Fruit fly (Drosophila melanogaster): Measurements from ENCODE around the gene Gr93c.

Gr93c gene

DNA sequence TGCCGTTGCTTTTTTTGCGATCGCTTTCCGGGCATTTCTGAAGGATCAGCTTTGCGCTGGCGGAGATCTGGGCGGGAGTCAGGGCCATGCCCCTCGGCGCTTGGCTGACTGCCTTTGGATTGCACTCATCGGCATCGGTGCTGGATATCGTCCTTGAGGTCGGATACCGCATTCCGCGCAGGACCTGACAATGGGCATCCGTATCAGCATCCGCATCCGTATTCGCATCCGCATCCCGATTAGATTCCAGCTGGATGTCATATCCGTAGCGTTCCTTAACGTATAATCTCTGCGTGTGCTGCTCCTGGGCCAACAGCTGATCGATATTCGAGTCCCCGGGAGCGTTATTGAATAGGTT lies 10.4 kb upstream of the Gr93c start:
- TF ChIP-seq CG17801 (GFP tag; optimal IDR thresholded peaks at IDR 0.05; ENCODE audit: partially characterized antibody), result no peak

dm6 chr3R:21854574-21855468 lies 9.8 kb upstream of the Gr93c start:
- no peak for TF ChIP-seq CG17801 (GFP tag; optimal IDR thresholded peaks at IDR 0.05; ENCODE audit: partially characterized antibody)

dm6 chr3R:21853618-21854573 lies 8.8 kb upstream of the Gr93c start:
- peak; percentile 19 for TF ChIP-seq CG17801 (GFP tag; optimal IDR thresholded peaks at IDR 0.05; ENCODE audit: partially characterized antibody)

DNA sequence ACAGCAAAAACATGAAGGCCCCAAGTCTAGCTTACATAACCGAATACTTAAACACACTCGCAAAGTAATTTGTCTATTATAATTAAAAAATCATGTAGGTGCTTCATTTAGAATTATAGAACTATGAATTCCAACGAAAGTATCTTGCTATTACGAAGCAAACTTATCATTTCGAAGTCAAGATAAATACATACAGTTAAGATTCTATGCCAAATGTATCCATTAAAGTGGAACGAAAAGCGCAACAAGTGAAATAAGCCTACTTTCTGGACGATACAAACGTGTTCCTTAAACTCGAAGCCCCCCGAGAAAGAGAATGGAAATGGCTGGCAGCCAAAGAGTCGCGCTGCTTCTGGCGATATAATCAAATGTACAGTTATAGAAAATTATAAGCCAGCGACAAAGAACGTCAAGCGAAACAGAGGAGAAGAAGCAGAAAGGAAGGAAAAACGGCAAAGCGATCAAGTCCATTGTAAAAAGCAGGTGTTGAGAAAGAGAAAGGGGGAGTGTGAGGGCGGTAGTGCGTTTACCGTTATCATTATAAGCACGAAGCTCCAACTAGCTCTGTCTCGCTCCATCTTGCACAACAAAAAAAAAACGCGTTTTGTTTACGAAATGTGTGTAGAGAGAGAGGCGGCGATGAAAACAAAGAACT lies 7.6 kb upstream of the Gr93c start:
- peak; percentile 68 for TF ChIP-seq CG17801 (GFP tag; optimal IDR thresholded peaks at IDR 0.05; ENCODE audit: partially characterized antibody)

- no peak for TF ChIP-seq CG17801 (GFP tag; optimal IDR thresholded peaks at IDR 0.05; ENCODE audit: partially characterized antibody)
Measured at dm6 chr3R:21851592-21852578, 6.8 kb upstream of the Gr93c start.

- TF ChIP-seq CG17801 (GFP tag; optimal IDR thresholded peaks at IDR 0.05; ENCODE audit: partially characterized antibody), result no peak
Measured at dm6 chr3R:21849988-21850460, 5.0 kb upstream of the Gr93c start.

DNA sequence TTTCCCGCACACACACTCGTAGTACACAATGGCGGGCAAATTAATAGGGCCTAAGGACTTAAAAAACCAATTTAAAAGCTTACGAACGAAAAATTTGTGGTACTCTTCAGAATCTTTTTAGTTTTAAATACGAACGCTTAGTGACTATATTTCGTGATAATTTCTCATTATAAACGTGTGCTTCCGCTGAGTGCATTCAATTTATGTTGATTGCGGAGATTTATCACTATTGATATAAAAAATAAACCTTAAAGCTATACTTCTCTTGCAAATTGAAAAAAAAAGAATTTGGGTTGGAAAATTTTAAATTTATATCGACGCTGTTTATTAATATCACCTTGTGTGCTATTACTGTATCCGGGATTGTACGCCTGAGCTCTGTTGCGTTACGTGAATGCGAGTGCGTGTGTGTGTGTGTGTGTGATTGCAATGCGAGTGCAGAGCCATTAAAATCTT lies 4.0 kb upstream of the Gr93c start:
- TF ChIP-seq CG17801 (GFP tag; optimal IDR thresholded peaks at IDR 0.05; ENCODE audit: partially characterized antibody), result peak; percentile 94

DNA sequence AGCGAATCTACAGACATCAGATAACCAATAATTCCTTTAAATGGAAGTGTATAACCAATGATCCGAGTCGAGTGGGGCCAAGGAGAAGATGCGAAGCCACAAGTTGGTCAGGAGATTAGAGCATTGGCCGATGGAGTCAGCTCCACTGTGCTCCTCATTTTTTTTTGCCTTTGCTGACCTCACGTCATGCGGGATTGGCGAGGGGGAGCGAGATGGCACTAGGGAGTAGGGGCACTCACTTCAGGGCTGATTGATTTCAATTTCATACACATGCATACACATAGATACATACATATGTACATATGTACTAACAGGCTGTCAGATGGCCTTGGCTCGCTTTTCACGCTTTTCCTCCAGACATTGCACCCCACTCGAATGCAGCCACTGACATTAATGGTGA lies 3.2 kb upstream of the Gr93c start:
- no peak for TF ChIP-seq CG17801 (GFP tag; optimal IDR thresholded peaks at IDR 0.05; ENCODE audit: partially characterized antibody)

- TF ChIP-seq CG17801 (GFP tag; optimal IDR thresholded peaks at IDR 0.05; ENCODE audit: partially characterized antibody), result no peak
Measured at dm6 chr3R:21847438-21847837, 2.4 kb upstream of the Gr93c start.

DNA sequence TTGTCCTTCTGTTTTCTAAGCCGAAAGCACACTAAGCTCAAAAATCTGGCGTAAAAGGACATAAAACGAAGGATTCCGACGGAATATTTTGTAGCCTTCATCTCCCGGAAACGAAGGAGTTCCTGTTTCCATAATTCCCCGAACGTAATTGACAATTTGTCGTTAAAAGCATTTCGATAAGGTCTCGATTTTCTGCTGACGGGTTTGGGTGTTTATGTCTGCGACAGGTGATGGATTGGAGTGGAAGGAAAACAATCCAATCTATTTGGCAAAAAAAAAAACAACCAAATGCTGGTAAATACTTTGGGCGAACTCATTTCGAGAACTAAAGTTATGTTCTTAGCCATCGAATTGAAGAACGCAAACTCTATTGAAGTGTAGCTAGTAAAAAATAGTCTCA lies 1.5 kb upstream of the Gr93c start, which contains the start of gene Gr93d:
Gr93d (minus strand) TSS at position 101 of the 400 bp plus-strand sequence.
- no peak for TF ChIP-seq CG17801 (GFP tag; optimal IDR thresholded peaks at IDR 0.05; ENCODE audit: partially characterized antibody)

dm6 chr3R:21843665-21844064 lies 1.4 kb downstream of the Gr93c start, which contains the start of gene Gr93b:
TSS of gene Gr93b (minus strand) at chr3R:21843765.
- no peak for TF ChIP-seq CG17801 (GFP tag; optimal IDR thresholded peaks at IDR 0.05; ENCODE audit: partially characterized antibody)

DNA sequence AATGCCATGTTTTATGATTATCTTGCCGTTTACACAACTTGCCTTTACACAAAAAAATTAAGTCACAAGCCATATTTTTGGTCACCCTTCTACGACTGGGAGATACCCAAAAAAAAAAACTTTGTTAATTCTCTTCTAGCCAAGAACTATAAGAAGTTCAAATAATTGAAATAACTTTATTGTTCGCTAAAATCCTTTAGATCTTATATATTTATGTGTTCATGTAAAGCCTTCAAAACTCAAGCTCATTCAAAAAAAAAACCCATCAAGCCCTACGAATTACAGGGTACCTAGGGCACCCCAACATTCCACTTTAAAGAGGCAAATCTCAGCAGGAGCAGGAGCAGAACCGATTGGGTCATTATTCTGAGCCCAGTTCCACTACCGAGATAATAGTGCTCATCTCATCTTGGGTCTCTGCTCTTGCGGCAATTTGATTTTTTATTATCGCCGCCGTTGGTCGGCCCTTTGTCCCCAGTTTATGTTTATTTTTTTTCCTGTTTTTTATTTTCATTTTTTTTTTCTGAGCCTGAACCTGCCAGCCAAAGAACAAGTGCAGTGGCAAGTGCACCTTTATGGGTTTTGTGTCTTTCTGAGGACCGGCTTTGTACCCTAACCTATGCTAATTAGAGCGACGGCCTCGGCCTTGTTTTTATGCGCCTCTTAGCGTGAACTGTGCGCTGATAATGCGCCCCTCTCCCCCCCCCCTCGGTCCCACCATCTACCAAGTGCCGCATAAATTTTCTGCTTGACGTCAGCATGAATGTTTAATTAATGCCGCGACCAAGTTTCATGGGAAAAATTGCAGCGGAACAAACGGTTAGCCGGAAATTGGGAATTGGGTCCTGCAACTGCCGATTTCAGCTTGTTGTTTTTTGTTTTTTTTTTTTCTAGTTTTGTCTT lies 3.3 kb downstream of the Gr93c start:
- no peak for TF ChIP-seq CG17801 (GFP tag; optimal IDR thresholded peaks at IDR 0.05; ENCODE audit: partially characterized antibody)

DNA sequence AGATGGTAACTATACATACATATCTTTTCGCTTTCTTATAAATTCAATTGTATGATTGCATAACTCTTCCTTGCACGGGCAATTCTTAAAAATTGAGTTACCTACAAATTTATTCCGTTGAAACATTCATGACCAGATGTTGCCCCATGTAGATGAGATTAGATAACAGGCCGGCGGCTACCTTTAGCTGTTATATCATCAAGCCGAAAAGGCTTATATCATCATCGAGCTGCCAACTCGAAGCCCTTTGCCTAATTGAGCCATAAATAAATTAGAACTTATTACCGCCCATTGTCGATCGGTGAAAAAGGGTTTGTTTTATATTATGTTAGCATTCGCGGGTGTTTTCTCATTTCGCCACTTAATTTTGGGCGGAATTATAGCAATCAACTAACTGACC lies 4.6 kb downstream of the Gr93c start:
- no peak for TF ChIP-seq CG17801 (GFP tag; optimal IDR thresholded peaks at IDR 0.05; ENCODE audit: partially characterized antibody)
